Worm (Caenorhabditis elegans): Measurements from ENCODE around the gene fbxb-85.
A peak's percentile ranks its signal among the peaks of the same experiment; 100 is the strongest.

fbxb-85 gene

ce11 chrIII:10807956-10808355, 40.8 kb downstream of the fbxb-85 start (continued):
- TF ChIP-seq bed-2 (GFP tag; IDR thresholded peaks at IDR 0.05), result no peak
- TF ChIP-seq madf-6 (GFP tag; IDR thresholded peaks at IDR 0.05), result no peak
- no peak for TF ChIP-seq nhr-120 (GFP tag; IDR thresholded peaks at IDR 0.05)
- no peak for TF ChIP-seq B0261.1 (tag; optimal IDR thresholded peaks at IDR 0.05)
- peak; percentile 82 for TF ChIP-seq egrh-3 (GFP tag; IDR thresholded peaks at IDR 0.05)
- TF ChIP-seq sptf-2 (GFP tag; optimal IDR thresholded peaks at IDR 0.05), result no peak
- TF ChIP-seq dox-1 (GFP tag; IDR thresholded peaks at IDR 0.05), result 0 out of 2 replicates have a peak, but pooled peaks have one; percentile 39
- TF ChIP-seq B0336.3 (GFP tag; IDR thresholded peaks at IDR 0.05), result 0 out of 2 replicates have a peak, but pooled peaks have one; percentile 40
- no peak for TF ChIP-seq F52B5.7 (tag; optimal IDR thresholded peaks at IDR 0.05)
- TF ChIP-seq F49E8.2 (tag; optimal IDR thresholded peaks at IDR 0.05; ENCODE audit: insufficient read depth), result no peak
- TF ChIP-seq cebp-1 (GFP tag; IDR thresholded peaks at IDR 0.05), result peak; percentile 77; the same call in 1 of the 2 replicates
- TF ChIP-seq cebp-1 (tag; optimal IDR thresholded peaks at IDR 0.05), result peak; percentile 91
- no peak for TF ChIP-seq Y79H2A.3 (GFP tag; conservative IDR thresholded peaks at IDR 0.05)
- TF ChIP-seq lag-1 (GFP tag; IDR thresholded peaks at IDR 0.05), result no peak
- peak; percentile 53; the same call in 1 of the 2 replicates for TF ChIP-seq hmg-1.2 (GFP tag; IDR thresholded peaks at IDR 0.05)
- no peak for TF ChIP-seq xnd-1 (tag; optimal IDR thresholded peaks at IDR 0.05)
- 0 out of 2 replicates have a peak, but pooled peaks have one; percentile 30 for TF ChIP-seq rcor-1 (GFP tag; IDR thresholded peaks at IDR 0.05)
- TF ChIP-seq egl-18 (GFP tag; IDR thresholded peaks at IDR 0.05), result no peak
- TF ChIP-seq F33H1.4 (GFP tag; IDR thresholded peaks at IDR 0.05), result no peak
- TF ChIP-seq attf-5 (GFP tag; optimal IDR thresholded peaks at IDR 0.05), result peak; percentile 23
- no peak for TF ChIP-seq snpc-3.4 (tag; optimal IDR thresholded peaks at IDR 0.05)

ce11 chrIII:10807236-10807635, 41.5 kb downstream of the fbxb-85 start:
- TF ChIP-seq lin-54 (GFP tag; optimal IDR thresholded peaks at IDR 0.05), result peak; percentile 73
- TF ChIP-seq lir-1 (GFP tag; conservative IDR thresholded peaks at IDR 0.05), result 0 out of 2 replicates have a peak, but pooled peaks have one; percentile 17
- TF ChIP-seq T07F8.4 (tag; optimal IDR thresholded peaks at IDR 0.05), result no peak
- no peak for TF ChIP-seq bed-1 (GFP tag; IDR thresholded peaks at IDR 0.05)
- no peak for TF ChIP-seq rec-8 (tag; optimal IDR thresholded peaks at IDR 0.05)
- no peak; the same call in 1 of the 2 replicates for TF ChIP-seq dox-1 (GFP tag; IDR thresholded peaks at IDR 0.05)
- TF ChIP-seq rcor-1 (GFP tag; IDR thresholded peaks at IDR 0.05), result peak; percentile 72
- no peak for TF ChIP-seq F39B2.1 (GFP tag; IDR thresholded peaks at IDR 0.05)
- TF ChIP-seq tlf-1 (GFP tag; optimal IDR thresholded peaks at IDR 0.05), result peak; percentile 89
- 0 out of 2 replicates have a peak, but pooled peaks have one; percentile 43 for TF ChIP-seq attf-6 (GFP tag; IDR thresholded peaks at IDR 0.05)
- no peak for TF ChIP-seq F10E7.11 (tag; optimal IDR thresholded peaks at IDR 0.05)
- no peak for TF ChIP-seq sdz-38 (tag; optimal IDR thresholded peaks at IDR 0.05)
- no peak for TF ChIP-seq ceh-58 (GFP tag; IDR thresholded peaks at IDR 0.05)
- TF ChIP-seq C17E4.6 (GFP tag; IDR thresholded peaks at IDR 0.05), result no peak; the same call in 1 of the 2 replicates
- no peak for TF ChIP-seq bed-2 (GFP tag; IDR thresholded peaks at IDR 0.05)
- no peak for TF ChIP-seq F57A8.1 (GFP tag; optimal IDR thresholded peaks at IDR 0.05)
- no peak for TF ChIP-seq ceh-27 (GFP tag; optimal IDR thresholded peaks at IDR 0.05)
- TF ChIP-seq F22D6.2 (tag; optimal IDR thresholded peaks at IDR 0.05), result no peak
- TF ChIP-seq C06A6.2 (GFP tag; conservative IDR thresholded peaks at IDR 0.05), result no peak
- TF ChIP-seq ccch-3 (GFP tag; optimal IDR thresholded peaks at IDR 0.05), result no peak
- peak; percentile 60 for TF ChIP-seq mcd-1 (GFP tag; IDR thresholded peaks at IDR 0.05)
- TF ChIP-seq nhr-120 (GFP tag; IDR thresholded peaks at IDR 0.05), result no peak
- no peak for TF ChIP-seq zfh-2 (GFP tag; conservative IDR thresholded peaks at IDR 0.05)
- TF ChIP-seq unc-62 (GFP tag; optimal IDR thresholded peaks at IDR 0.05), result no peak
- TF ChIP-seq sptf-2 (GFP tag; optimal IDR thresholded peaks at IDR 0.05), result no peak
- TF ChIP-seq efl-1 (GFP tag; optimal IDR thresholded peaks at IDR 0.05), result peak; percentile 99
- no peak for TF ChIP-seq sea-2 (GFP tag; IDR thresholded peaks at IDR 0.05)
- peak; percentile 68 for TF ChIP-seq unc-130 (GFP tag; optimal IDR thresholded peaks at IDR 0.05)
- peak; percentile 52; the same call in 1 of the 2 replicates for TF ChIP-seq Y67H2A.10 (GFP tag; conservative IDR thresholded peaks at IDR 0.05)
- no peak for TF ChIP-seq nfya-1 (tag; optimal IDR thresholded peaks at IDR 0.05; ENCODE audit: borderline replicate concordance, insufficient read depth)
- no peak for TF ChIP-seq lin-26 (GFP tag; IDR thresholded peaks at IDR 0.05)
- no peak for TF ChIP-seq T26A5.8 (tag; optimal IDR thresholded peaks at IDR 0.05)

All from whole organism, young adult.